Worm (Caenorhabditis elegans) whole organism, L3 larva: ENCODE results near the gene srbc-32.

Source experiments
- ceh-28 ChIP-seq: fragments of 150-350 bp; optimal IDR thresholded peaks from 2 replicates; lab custom pipeline; 2014; ENCODE audit warnings: missing biosample characterization, missing genetic modification reagents, missing genetic modification characterization
- elt-1 ChIP-seq: fragments of 150-350 bp; optimal IDR thresholded peaks from 2 replicates; lab custom pipeline; 2014; ENCODE audit warnings: missing biosample characterization, missing genetic modification characterization
- fkh-10 ChIP-seq: sonication (generic microtip); optimal IDR thresholded peaks from 2 replicates; lab custom pipeline; 2017; ENCODE audit warnings: missing biosample characterization, missing genetic modification reagents, missing genetic modification characterization
- hmg-11 ChIP-seq: sonication (generic microtip); optimal IDR thresholded peaks from 2 replicates; lab custom pipeline; 2016; ENCODE audit warnings: missing genetic modification characterization, missing compliant biosample characterization
- nhr-76 ChIP-seq: fragments of 150-350 bp; sonication (generic microtip); optimal IDR thresholded peaks from 5 replicates; lab custom pipeline; 2014; ENCODE audit warnings: missing biosample characterization, missing genetic modification characterization
- sea-2 ChIP-seq: fragments of 150-350 bp; sonication (generic microtip); optimal IDR thresholded peaks from 4 replicates; lab custom pipeline; 2014; ENCODE audit warnings: missing biosample characterization, missing genetic modification reagents, missing genetic modification characterization
- unc-62 ChIP-seq: fragments of 150-350 bp; sonication (generic microtip); optimal IDR thresholded peaks from 4 replicates; lab custom pipeline; 2014; ENCODE audit warnings: missing biosample characterization, missing genetic modification reagents, missing genetic modification characterization
- zag-1 ChIP-seq: fragments of 150-350 bp; optimal IDR thresholded peaks from 2 replicates; lab custom pipeline; 2014; ENCODE audit warnings: missing biosample characterization, missing genetic modification characterization

ce11 chrV:3482550-3483002, 4.2 kb downstream of the srbc-32 start, which contains the start of gene lys-7:
- TF ChIP-seq nhr-76 (tag; lab: Kevin White, UChicago) (no peak), unc-62 (GFP tag; lab: Kevin White, UChicago) (no peak), elt-1 (tag; lab: Kevin White, UChicago) (no peak), ceh-28 (no peak), zag-1 (tag; lab: Kevin White, UChicago) (no peak), sea-2 (no peak), hmg-11 (tag; lab: Kevin White, UChicago) (no peak), fkh-10 (GFP tag; lab: Kevin White, UChicago) (no peak)
